Worm (Caenorhabditis elegans) whole organism, L2 larva: ENCODE data around the gene hlh-13.

Source experiments
- C34F6.9 ChIP-seq: fragments of 150-350 bp; optimal IDR thresholded peaks from 2 replicates; lab custom pipeline; 2014; ENCODE audit warnings: missing biosample characterization, missing genetic modification characterization
- aly-2 ChIP-seq: fragments of 150-350 bp; optimal IDR thresholded peaks from 2 replicates; lab custom pipeline; 2014; ENCODE audit warnings: missing biosample characterization, missing genetic modification characterization
- ama-1 ChIP-seq: fragments of 150-350 bp; optimal IDR thresholded peaks from 2 replicates; lab custom pipeline; 2018; ENCODE audit warnings: inconsistent platforms
- blmp-1 ChIP-seq: sonication (generic microtip); optimal IDR thresholded peaks from 2 replicates; lab custom pipeline; 2017; ENCODE audit warnings: missing genetic modification characterization, mild to moderate bottlenecking, missing compliant biosample characterization, antibody characterized with exemption, moderate library complexity; ENCODE audit not compliant: insufficient read depth
- crh-2 ChIP-seq: sonication (generic microtip); optimal IDR thresholded peaks from 2 replicates; lab custom pipeline; 2017; ENCODE audit warnings: missing biosample characterization, missing genetic modification characterization
- dmd-4 ChIP-seq: sonication (generic microtip); optimal IDR thresholded peaks from 2 replicates; lab custom pipeline; 2017; ENCODE audit warnings: missing biosample characterization, missing genetic modification characterization
- egl-27 ChIP-seq: sonication (generic microtip); optimal IDR thresholded peaks from 3 replicates; lab custom pipeline; 2017; ENCODE audit warnings: missing biosample characterization, missing genetic modification reagents, missing genetic modification characterization
- elt-1 ChIP-seq: fragments of 150-350 bp; optimal IDR thresholded peaks from 2 replicates; lab custom pipeline; 2014; ENCODE audit warnings: missing biosample characterization, missing genetic modification characterization
- fos-1 ChIP-seq: fragments of 150-350 bp; optimal IDR thresholded peaks from 2 replicates; lab custom pipeline; 2014; ENCODE audit warnings: missing biosample characterization, missing genetic modification characterization
- lin-11 ChIP-seq: fragments of 150-350 bp; sonication (generic microtip); optimal IDR thresholded peaks from 2 replicates; lab custom pipeline; 2014; ENCODE audit warnings: missing biosample characterization, missing genetic modification characterization, inconsistent platforms, mixed read lengths
- lin-13 ChIP-seq: fragments of 150-350 bp; optimal IDR thresholded peaks from 2 replicates; lab custom pipeline; 2014; ENCODE audit warnings: missing biosample characterization, missing genetic modification reagents, missing genetic modification characterization
- lin-39 ChIP-seq: fragments of 150-350 bp; optimal IDR thresholded peaks from 2 replicates; lab custom pipeline; 2014; ENCODE audit warnings: missing biosample characterization, missing genetic modification reagents, missing genetic modification characterization
- mbf-1 ChIP-seq: sonication (generic microtip); optimal IDR thresholded peaks from 2 replicates; lab custom pipeline; 2017; ENCODE audit warnings: missing biosample characterization, missing genetic modification characterization
- mdl-1 ChIP-seq, 2 experiments: fragments of 150-350 bp in 1 of 2; sonication (generic microtip) in 1 of 2; optimal IDR thresholded peaks; 2 replicates each; lab custom pipeline; 2017; ENCODE audit warnings: missing biosample characterization in 2 of 2, missing genetic modification characterization in 2 of 2
- nhr-11 ChIP-seq: fragments of 150-350 bp; optimal IDR thresholded peaks from 2 replicates; lab custom pipeline; 2014; ENCODE audit warnings: missing biosample characterization, missing genetic modification characterization
- nhr-129 ChIP-seq: fragments of 150-350 bp; optimal IDR thresholded peaks from 2 replicates; lab custom pipeline; 2014; ENCODE audit warnings: missing biosample characterization, missing genetic modification characterization
- nhr-23 ChIP-seq: fragments of 150-350 bp; optimal IDR thresholded peaks from 2 replicates; lab custom pipeline; 2014; ENCODE audit warnings: missing biosample characterization, missing genetic modification reagents, missing genetic modification characterization
- nhr-25 ChIP-seq: fragments of 150-350 bp; sonication (generic microtip); optimal IDR thresholded peaks from 3 replicates; lab custom pipeline; 2014; ENCODE audit warnings: missing biosample characterization, missing genetic modification characterization
- nhr-6 ChIP-seq: fragments of 150-350 bp; optimal IDR thresholded peaks from 2 replicates; lab custom pipeline; 2014; ENCODE audit warnings: missing biosample characterization, missing genetic modification characterization
- nhr-77 ChIP-seq: fragments of 150-350 bp; optimal IDR thresholded peaks from 2 replicates; lab custom pipeline; 2014; ENCODE audit warnings: missing biosample characterization, missing genetic modification characterization
- peb-1 ChIP-seq: fragments of 150-350 bp; optimal IDR thresholded peaks from 2 replicates; lab custom pipeline; 2014; ENCODE audit warnings: missing biosample characterization, missing genetic modification characterization
- sem-4 ChIP-seq: fragments of 150-350 bp; optimal IDR thresholded peaks from 2 replicates; lab custom pipeline; 2014; ENCODE audit warnings: missing biosample characterization, missing genetic modification reagents, missing genetic modification characterization
- skn-1 ChIP-seq: sonication (generic microtip); optimal IDR thresholded peaks from 2 replicates; lab custom pipeline; 2017; ENCODE audit warnings: missing biosample characterization, missing genetic modification characterization
- sma-3 ChIP-seq: sonication (generic microtip); optimal IDR thresholded peaks from 2 replicates; lab custom pipeline; 2016; ENCODE audit warnings: missing genetic modification reagents, missing genetic modification characterization, missing compliant biosample characterization
- sma-9 ChIP-seq, 2 experiments: fragments of 150-350 bp in 1 of 2; sonication (generic microtip) in 1 of 2; optimal IDR thresholded peaks; 2 replicates each; lab custom pipeline; 2014 to 2016; ENCODE audit warnings: missing genetic modification characterization in 2 of 2, mild to moderate bottlenecking in 1 of 2, missing biosample characterization in 1 of 2, missing compliant biosample characterization in 1 of 2, missing genetic modification reagents in 1 of 2, moderate library complexity in 1 of 2
- snpc-4 ChIP-seq: fragments of 150-350 bp; optimal IDR thresholded peaks from 2 replicates; lab custom pipeline; 2014; ENCODE audit warnings: missing biosample characterization, missing genetic modification characterization
- unc-55 ChIP-seq: fragments of 150-350 bp; sonication (generic microtip); optimal IDR thresholded peaks from 3 replicates; lab custom pipeline; 2014; ENCODE audit warnings: missing biosample characterization, missing genetic modification reagents, missing genetic modification characterization
- unc-62 ChIP-seq: fragments of 150-350 bp; optimal IDR thresholded peaks from 2 replicates; lab custom pipeline; 2014; ENCODE audit warnings: missing biosample characterization, missing genetic modification reagents, missing genetic modification characterization
- zag-1 ChIP-seq: fragments of 150-350 bp; optimal IDR thresholded peaks from 2 replicates; lab custom pipeline; 2014; ENCODE audit warnings: missing biosample characterization, missing genetic modification characterization
- ztf-4 ChIP-seq: fragments of 150-350 bp; optimal IDR thresholded peaks from 2 replicates; lab custom pipeline; 2014; ENCODE audit warnings: missing biosample characterization, missing genetic modification characterization

The hlh-13 gene

DNA sequence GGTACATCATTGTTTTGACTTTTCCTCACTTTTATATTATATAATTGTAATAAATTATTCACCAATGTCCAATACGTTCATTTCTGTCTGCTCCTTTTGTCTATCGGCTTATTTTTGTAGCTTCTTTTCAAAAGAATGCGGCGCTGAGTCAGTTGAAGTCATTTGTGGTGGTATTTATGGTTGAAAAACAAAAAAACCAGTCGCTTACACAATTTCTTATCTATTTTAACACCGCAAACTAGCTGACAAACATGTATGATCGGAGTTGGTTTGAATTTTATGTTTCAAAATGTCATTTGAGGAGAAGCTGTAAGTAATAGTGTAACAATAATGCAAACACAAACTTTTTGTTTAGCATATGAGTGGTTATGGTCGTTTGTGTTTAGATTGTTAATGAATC lies 34.9 kb downstream of the hlh-13 start, which contains the start of gene ets-10:
ets-10 (plus strand) TSS at position 201 of the 400 bp plus-strand sequence.
- TF ChIP-seq lin-39: no peak
- TF ChIP-seq sma-3: no peak
- TF ChIP-seq nhr-6: no peak
- no peak for TF ChIP-seq mbf-1 (tag; lab: Kevin White, UChicago)
- no peak for TF ChIP-seq snpc-4 (tag; lab: Kevin White, UChicago)
- TF ChIP-seq skn-1: no peak
- TF ChIP-seq zag-1 (tag; lab: Kevin White, UChicago): no peak
- TF ChIP-seq aly-2: no peak
- TF ChIP-seq unc-55: no peak
- TF ChIP-seq ama-1 (lab: Kevin White, UChicago): no peak
- TF ChIP-seq sem-4: no peak
- TF ChIP-seq nhr-11 (tag; lab: Kevin White, UChicago): no peak

DNA sequence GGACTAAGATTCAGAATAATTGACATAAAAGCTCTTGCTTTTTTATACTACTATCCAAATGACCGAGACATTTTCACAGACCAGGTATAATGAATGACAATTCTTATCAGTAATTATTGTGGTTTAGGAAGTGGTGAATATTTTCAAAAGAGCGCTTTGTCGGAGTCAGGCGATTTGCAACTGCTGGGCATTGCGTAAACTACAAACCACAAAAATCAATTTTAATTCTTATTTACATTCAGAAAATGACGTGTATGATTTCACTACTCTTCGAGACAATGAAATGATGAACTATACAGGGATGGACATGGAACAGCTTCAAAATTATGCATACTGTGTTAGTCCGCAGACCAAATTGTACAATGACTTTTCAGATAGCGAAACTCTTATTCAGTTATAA lies 35.4 kb downstream of the hlh-13 start:
- TF ChIP-seq lin-13 (GFP tag; lab: Kevin White, UChicago) (no peak), crh-2 (tag; lab: Kevin White, UChicago) (peak; percentile 9), mdl-1 (tag; optimal IDR thresholded peaks at IDR 0.05; lab: Kevin White, UChicago) (no peak), dmd-4 (tag; lab: Kevin White, UChicago) (no peak), egl-27 (tag; lab: Kevin White, UChicago) (no peak), elt-1 (tag; lab: Kevin White, UChicago) (no peak), sma-9 (GFP tag; optimal IDR thresholded peaks at IDR 0.05; lab: Kevin White, UChicago) (peak; percentile 32), sma-9 (tag; optimal IDR thresholded peaks at IDR 0.05; lab: Kevin White, UChicago) (no peak), fos-1 (tag; lab: Kevin White, UChicago) (peak; percentile 68)

- TF ChIP-seq blmp-1 (tag; lab: Kevin White, UChicago) (no peak), nhr-23 (tag; lab: Kevin White, UChicago) (no peak), unc-55 (peak; percentile 8), C34F6.9 (tag; lab: Kevin White, UChicago) (peak; percentile 15), unc-62 (GFP tag; lab: Kevin White, UChicago) (no peak), ztf-4 (tag; lab: Kevin White, UChicago) (no peak), crh-2 (tag; lab: Kevin White, UChicago) (no peak), nhr-25 (tag; lab: Kevin White, UChicago) (no peak), peb-1 (tag; lab: Kevin White, UChicago) (no peak), zag-1 (tag; lab: Kevin White, UChicago) (no peak)
Measured at ce11 chrX:4285669-4286174, 36.7 kb downstream of the hlh-13 start, which contains the start of gene cka-2. Gene cka-2, plus strand, starts transcription at chrX:4286124.

DNA sequence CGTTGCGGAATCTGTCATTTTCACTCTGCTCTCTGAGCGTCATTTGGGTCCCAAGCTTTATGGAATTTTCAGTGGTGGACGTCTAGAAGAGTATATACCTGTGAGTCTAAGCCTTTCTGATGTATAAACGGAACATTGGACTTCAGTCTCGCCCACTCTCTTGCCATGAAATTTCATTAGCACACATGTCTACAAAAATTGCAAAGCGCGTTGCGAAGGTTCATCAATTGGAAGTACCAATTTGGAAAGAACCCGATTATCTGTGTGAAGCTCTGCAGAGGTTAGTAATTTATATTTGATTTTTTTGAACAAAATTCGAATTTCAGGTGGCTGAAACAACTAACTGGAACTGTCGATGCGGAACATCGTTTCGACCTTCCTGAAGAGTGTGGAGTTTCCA lies 40.8 kb downstream of the hlh-13 start:
- no peak for TF ChIP-seq zag-1 (tag; lab: Kevin White, UChicago)
- TF ChIP-seq crh-2 (tag; lab: Kevin White, UChicago): no peak
- TF ChIP-seq ama-1 (lab: Kevin White, UChicago): no peak
- TF ChIP-seq elt-1 (tag; lab: Kevin White, UChicago): no peak
- TF ChIP-seq ztf-4 (tag; lab: Kevin White, UChicago): no peak
- TF ChIP-seq dmd-4 (tag; lab: Kevin White, UChicago): no peak
- TF ChIP-seq egl-27 (tag; lab: Kevin White, UChicago): no peak
- no peak for TF ChIP-seq lin-39
- no peak for TF ChIP-seq nhr-77 (tag; lab: Kevin White, UChicago)
- no peak for TF ChIP-seq aly-2
- TF ChIP-seq peb-1 (tag; lab: Kevin White, UChicago): no peak
- no peak for TF ChIP-seq lin-11

DNA sequence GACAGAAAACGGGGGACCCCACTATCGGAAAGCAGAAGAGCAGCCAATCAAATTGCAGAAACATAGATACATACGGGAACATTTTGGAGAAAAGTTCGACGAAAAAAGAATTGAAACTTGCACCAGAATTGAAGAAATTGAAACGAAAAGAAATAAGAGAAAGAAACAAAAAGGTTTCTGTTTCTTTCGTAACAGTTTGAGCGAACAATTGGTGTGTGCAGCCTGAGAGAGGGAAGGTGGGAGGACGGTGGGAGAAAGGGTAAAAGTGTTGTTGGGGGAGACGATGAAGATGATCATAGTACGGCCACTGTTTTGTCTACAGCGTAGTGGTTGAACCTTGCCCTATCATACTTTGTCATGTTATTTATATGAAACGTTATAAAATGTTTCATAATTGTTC lies 45.9 kb downstream of the hlh-13 start:
- TF ChIP-seq nhr-129 (tag; lab: Kevin White, UChicago): peak; percentile 42
- TF ChIP-seq fos-1 (tag; lab: Kevin White, UChicago): peak; percentile 22
- no peak for TF ChIP-seq egl-27 (tag; lab: Kevin White, UChicago)
- peak; percentile 16 for TF ChIP-seq sma-9 (GFP tag; optimal IDR thresholded peaks at IDR 0.05; lab: Kevin White, UChicago)
- TF ChIP-seq sma-9 (tag; optimal IDR thresholded peaks at IDR 0.05; lab: Kevin White, UChicago): no peak

DNA sequence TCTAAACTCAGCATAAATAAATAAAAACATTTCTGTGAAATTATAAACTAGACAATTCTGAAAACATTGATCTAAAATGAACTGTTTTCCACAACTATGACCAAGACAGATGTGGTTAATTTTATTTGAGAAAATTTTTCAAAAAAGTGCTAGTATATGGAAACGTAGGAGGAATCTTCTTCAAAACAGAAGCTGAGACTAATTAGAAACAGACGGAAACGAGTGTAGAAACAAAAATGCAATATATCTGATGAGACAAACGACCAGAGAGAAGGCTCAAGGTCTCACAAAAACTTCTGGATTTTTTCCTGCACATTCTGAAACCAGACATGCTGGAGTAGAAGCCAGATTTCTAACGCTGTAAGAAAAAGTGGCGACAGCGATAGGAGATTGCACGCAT lies 46.9 kb downstream of the hlh-13 start:
- TF ChIP-seq nhr-23 (tag; lab: Kevin White, UChicago): no peak
